Worm (Caenorhabditis elegans) whole organism, late embryonic: ENCODE results near the gene F58F9.1.

Experiments
- C08G9.2 ChIP-seq: sonication (generic microtip); optimal IDR thresholded peaks from 2 replicates; lab custom pipeline; 2016; ENCODE audit warnings: mild to moderate bottlenecking, missing genetic modification characterization, moderate library complexity, missing compliant biosample characterization
- C38D4.7 ChIP-seq: fragments of 200-800 bp; sonication (Bioruptor generic); optimal IDR thresholded peaks from 2 replicates; lab custom pipeline; 2018; ENCODE audit warnings: mild to moderate bottlenecking, missing genetic modification characterization, moderate library complexity, missing compliant biosample characterization
- F13H6.1 ChIP-seq: sonication (generic microtip); optimal IDR thresholded peaks from 2 replicates; lab custom pipeline; 2016; ENCODE audit warnings: missing genetic modification characterization, missing compliant biosample characterization
- K02D7.2 ChIP-seq: sonication (generic microtip); optimal IDR thresholded peaks from 2 replicates; lab custom pipeline; 2017; ENCODE audit warnings: mild to moderate bottlenecking, missing genetic modification characterization, missing compliant biosample characterization
- T23F11.4 ChIP-seq: fragments of 200-800 bp; sonication (Bioruptor generic); optimal IDR thresholded peaks from 2 replicates; lab custom pipeline; 2018; ENCODE audit warnings: mild to moderate bottlenecking, missing genetic modification characterization, missing compliant biosample characterization
- Y22D7AL.16 ChIP-seq: sonication (generic microtip); optimal IDR thresholded peaks from 2 replicates; lab custom pipeline; 2016; ENCODE audit warnings: missing genetic modification characterization, missing compliant biosample characterization
- ahr-1 ChIP-seq: sonication (generic microtip); optimal IDR thresholded peaks from 2 replicates; lab custom pipeline; 2016; ENCODE audit warnings: missing genetic modification characterization, missing compliant biosample characterization
- ceh-14 ChIP-seq: sonication (generic microtip); optimal IDR thresholded peaks from 2 replicates; lab custom pipeline; 2016; ENCODE audit warnings: missing genotype, missing genetic modification characterization, missing compliant biosample characterization
- ceh-18 ChIP-seq: sonication (generic microtip); optimal IDR thresholded peaks from 2 replicates; lab custom pipeline; 2016; ENCODE audit warnings: missing genetic modification characterization, missing compliant biosample characterization
- ceh-19 ChIP-seq: fragments of 200-800 bp; sonication (Bioruptor generic); optimal IDR thresholded peaks from 2 replicates; lab custom pipeline; 2018; ENCODE audit warnings: mild to moderate bottlenecking, missing genetic modification characterization, missing compliant biosample characterization
- ceh-2 ChIP-seq: sonication (generic microtip); optimal IDR thresholded peaks from 2 replicates; lab custom pipeline; 2016; ENCODE audit warnings: missing genotype, missing genetic modification characterization, missing compliant biosample characterization
- ceh-34 ChIP-seq: sonication (generic microtip); optimal IDR thresholded peaks from 2 replicates; lab custom pipeline; 2016; ENCODE audit warnings: mild to moderate bottlenecking, missing genetic modification characterization, missing compliant biosample characterization
- ceh-6 ChIP-seq: fragments of 200-800 bp; sonication (Bioruptor generic); optimal IDR thresholded peaks from 2 replicates; lab custom pipeline; 2018; ENCODE audit warnings: mild to moderate bottlenecking, missing genetic modification characterization, missing compliant biosample characterization
- che-1 ChIP-seq: sonication (generic microtip); optimal IDR thresholded peaks from 2 replicates; lab custom pipeline; 2016; ENCODE audit warnings: mild to moderate bottlenecking, missing genetic modification characterization, missing compliant biosample characterization
- dmd-4 ChIP-seq: sonication (generic microtip); optimal IDR thresholded peaks from 2 replicates; lab custom pipeline; 2016; ENCODE audit warnings: borderline replicate concordance, missing genetic modification characterization, missing compliant biosample characterization
- ets-4 ChIP-seq: sonication (generic microtip); optimal IDR thresholded peaks from 2 replicates; lab custom pipeline; 2016; ENCODE audit warnings: missing genetic modification characterization, missing compliant biosample characterization
- fkh-10 ChIP-seq: fragments of 150-350 bp; optimal IDR thresholded peaks from 2 replicates; lab custom pipeline; 2014; ENCODE audit warnings: missing biosample characterization, missing genetic modification reagents, missing genetic modification characterization
- fkh-6 ChIP-seq: sonication (generic microtip); optimal IDR thresholded peaks from 2 replicates; lab custom pipeline; 2016; ENCODE audit warnings: missing genetic modification characterization, missing compliant biosample characterization
- gmeb-2 ChIP-seq: sonication (generic microtip); optimal IDR thresholded peaks from 2 replicates; lab custom pipeline; 2016; ENCODE audit warnings: missing genetic modification characterization, inconsistent platforms, missing compliant biosample characterization
- hlh-13 ChIP-seq: fragments of 200-800 bp; sonication (Bioruptor generic); optimal IDR thresholded peaks from 2 replicates; lab custom pipeline; 2018; ENCODE audit warnings: mild to moderate bottlenecking, missing genetic modification characterization, missing compliant biosample characterization
- hlh-15 ChIP-seq: sonication (generic microtip); optimal IDR thresholded peaks from 2 replicates; lab custom pipeline; 2016; ENCODE audit warnings: missing genetic modification characterization, missing compliant biosample characterization
- hlh-6 ChIP-seq: sonication (generic microtip); optimal IDR thresholded peaks from 2 replicates; lab custom pipeline; 2016; ENCODE audit warnings: missing genotype, missing genetic modification characterization, missing compliant biosample characterization
- hlh-8 ChIP-seq: sonication (generic microtip); optimal IDR thresholded peaks from 2 replicates; lab custom pipeline; 2016; ENCODE audit warnings: missing genotype, missing genetic modification characterization, missing compliant biosample characterization
- lim-6 ChIP-seq: sonication (generic microtip); optimal IDR thresholded peaks from 2 replicates; lab custom pipeline; 2016; ENCODE audit warnings: missing genetic modification characterization, missing compliant biosample characterization
- mec-3 ChIP-seq: sonication (generic microtip); optimal IDR thresholded peaks from 2 replicates; lab custom pipeline; 2016; ENCODE audit warnings: borderline replicate concordance, missing genetic modification characterization, missing compliant biosample characterization
- nfya-1 ChIP-seq: sonication (generic microtip); optimal IDR thresholded peaks from 2 replicates; lab custom pipeline; 2017; ENCODE audit warnings: missing genetic modification characterization, mild to moderate bottlenecking, missing compliant biosample characterization, antibody characterized with exemption, moderate library complexity
- nhr-11 ChIP-seq: fragments of 150-350 bp; optimal IDR thresholded peaks from 2 replicates; lab custom pipeline; 2014; ENCODE audit warnings: missing biosample characterization, missing genetic modification characterization
- nhr-232 ChIP-seq: sonication (generic microtip); optimal IDR thresholded peaks from 2 replicates; lab custom pipeline; 2016; ENCODE audit warnings: missing genetic modification characterization, missing compliant biosample characterization
- npax-4 ChIP-seq: sonication (generic microtip); optimal IDR thresholded peaks from 2 replicates; lab custom pipeline; 2016; ENCODE audit warnings: missing genetic modification characterization, missing compliant biosample characterization
- odd-2 ChIP-seq: sonication (generic microtip); optimal IDR thresholded peaks from 2 replicates; lab custom pipeline; 2017; ENCODE audit warnings: antibody characterized with exemption, mild to moderate bottlenecking, missing genetic modification characterization, missing compliant biosample characterization
- pag-3 ChIP-seq: sonication (generic microtip); optimal IDR thresholded peaks from 2 replicates; lab custom pipeline; 2016; ENCODE audit warnings: missing compliant biosample characterization, missing genetic modification characterization, borderline replicate concordance
- pqm-1 ChIP-seq: sonication (generic microtip); optimal IDR thresholded peaks from 2 replicates; lab custom pipeline; 2016; ENCODE audit warnings: missing genetic modification characterization, missing compliant biosample characterization
- ref-2 ChIP-seq: sonication (generic microtip); optimal IDR thresholded peaks from 2 replicates; lab custom pipeline; 2016; ENCODE audit warnings: missing genetic modification characterization, missing compliant biosample characterization
- rnt-1 ChIP-seq: sonication (generic microtip); optimal IDR thresholded peaks from 2 replicates; lab custom pipeline; 2016; ENCODE audit warnings: missing genetic modification characterization, missing compliant biosample characterization
- sdc-2 ChIP-seq: sonication (generic microtip); optimal IDR thresholded peaks from 2 replicates; lab custom pipeline; 2016; ENCODE audit warnings: missing genotype, missing genetic modification characterization, missing compliant biosample characterization
- sox-2 ChIP-seq: fragments of 200-800 bp; sonication (Bioruptor generic); IDR thresholded peaks from 2 replicates; pipeline ENCODE4 v1.3.6; 2022; ENCODE audit warnings: missing genetic modification reagents, missing genetic modification characterization, missing compliant biosample characterization
- sox-4 ChIP-seq: sonication (generic microtip); optimal IDR thresholded peaks from 2 replicates; lab custom pipeline; 2017; ENCODE audit warnings: mild to moderate bottlenecking, missing genetic modification characterization, inconsistent platforms, missing compliant biosample characterization
- syd-9 ChIP-seq: sonication (generic microtip); optimal IDR thresholded peaks from 2 replicates; lab custom pipeline; 2016; ENCODE audit warnings: mild to moderate bottlenecking, missing genetic modification characterization, moderate library complexity, missing compliant biosample characterization
- tbx-2 ChIP-seq: sonication (generic microtip); optimal IDR thresholded peaks from 2 replicates; lab custom pipeline; 2016; ENCODE audit warnings: missing genetic modification characterization, missing compliant biosample characterization
- tbx-7 ChIP-seq: sonication (generic microtip); optimal IDR thresholded peaks from 2 replicates; lab custom pipeline; 2016; ENCODE audit warnings: missing genotype, missing genetic modification characterization, missing compliant biosample characterization
- unc-42 ChIP-seq: sonication (generic microtip); optimal IDR thresholded peaks from 2 replicates; lab custom pipeline; 2016; ENCODE audit warnings: missing genotype, missing genetic modification characterization, missing compliant biosample characterization
- unc-55 ChIP-seq: sonication (generic microtip); optimal IDR thresholded peaks from 2 replicates; lab custom pipeline; 2017; ENCODE audit warnings: missing biosample characterization, missing genetic modification reagents, missing genetic modification characterization
- unc-86 ChIP-seq: sonication (generic microtip); optimal IDR thresholded peaks from 2 replicates; lab custom pipeline; 2016; ENCODE audit warnings: missing genetic modification characterization, missing compliant biosample characterization
- zip-5 ChIP-seq: sonication (generic microtip); optimal IDR thresholded peaks from 2 replicates; lab custom pipeline; 2016; ENCODE audit warnings: missing genetic modification characterization, missing compliant biosample characterization
- ztf-16 ChIP-seq: sonication (generic microtip); optimal IDR thresholded peaks from 2 replicates; lab custom pipeline; 2017; ENCODE audit warnings: missing genetic modification characterization, missing compliant biosample characterization

The F58F9.1 gene

ce11 chrIV:6249591-6249990, at the start of gene F58F9.1:
Gene F58F9.1, plus strand, starts transcription at chrIV:6249841.
- no peak for TF ChIP-seq npax-4
- TF ChIP-seq Y22D7AL.16: no peak
- no peak for TF ChIP-seq gmeb-2 (tag; lab: Kevin White, UChicago)
- no peak for TF ChIP-seq che-1 (tag; lab: Kevin White, UChicago)
- no peak for TF ChIP-seq tbx-7 (tag; lab: Kevin White, UChicago)
- TF ChIP-seq pag-3 (tag; lab: Kevin White, UChicago): no peak
- no peak for TF ChIP-seq sox-4 (tag; lab: Kevin White, UChicago)
- no peak for TF ChIP-seq ets-4 (tag; lab: Kevin White, UChicago)
- TF ChIP-seq rnt-1: no peak
- TF ChIP-seq nhr-11 (tag; lab: Kevin White, UChicago): no peak
- TF ChIP-seq mec-3 (tag; lab: Kevin White, UChicago): no peak
- TF ChIP-seq dmd-4 (tag; lab: Kevin White, UChicago): no peak
- TF ChIP-seq ceh-6 (GFP tag; lab: Kevin White, UChicago): no peak
- no peak for TF ChIP-seq zip-5
- no peak for TF ChIP-seq ceh-2 (tag; lab: Kevin White, UChicago)
- TF ChIP-seq sox-2 (GFP tag; lab: Robert Waterston, UW): no peak
- TF ChIP-seq hlh-8: no peak
- TF ChIP-seq ahr-1: no peak
- TF ChIP-seq ceh-18 (tag; lab: Kevin White, UChicago): no peak
- no peak for TF ChIP-seq ceh-19

ce11 chrIV:6200249-6200648, 49.4 kb upstream of the F58F9.1 start:
- TF ChIP-seq fkh-6 (tag; lab: Kevin White, UChicago) (no peak), K02D7.2 (tag; lab: Kevin White, UChicago) (no peak), dmd-4 (tag; lab: Kevin White, UChicago) (no peak)
- TF ChIP-seq, all 69 proteins: peak for 0

- no peak for TF ChIP-seq lim-6 (tag; lab: Kevin White, UChicago)
- TF ChIP-seq ets-4 (tag; lab: Kevin White, UChicago): no peak
- TF ChIP-seq unc-86 (tag; lab: Kevin White, UChicago): no peak
- TF ChIP-seq hlh-13 (GFP tag; lab: Kevin White, UChicago): no peak
- no peak for TF ChIP-seq gmeb-2 (tag; lab: Kevin White, UChicago)
- TF ChIP-seq nhr-232: no peak
- TF ChIP-seq nfya-1 (tag; lab: Kevin White, UChicago): no peak
- no peak for TF ChIP-seq unc-55 (GFP tag; lab: Kevin White, UChicago)
These were observed 47.9 kb upstream of the F58F9.1 start, which contains the start of gene tkr-2 for ce11 chrIV:6201769-6202168. Gene tkr-2, plus strand, starts transcription at chrIV:6202069.

ce11 chrIV:6206294-6206776, 43.3 kb upstream of the F58F9.1 start, which contains the start of gene C49A9.10:
Gene C49A9.10, minus strand, starts transcription at chrIV:6206344.
- peak; percentile 60 for TF ChIP-seq F13H6.1 (tag; lab: Kevin White, UChicago)
- no peak for TF ChIP-seq C38D4.7 (GFP tag; lab: Kevin White, UChicago)
- TF ChIP-seq T23F11.4: no peak
- peak; percentile 69 for TF ChIP-seq zip-5
- TF ChIP-seq sdc-2 (tag; lab: Kevin White, UChicago): peak; percentile 64
- peak; percentile 47 for TF ChIP-seq fkh-6 (tag; lab: Kevin White, UChicago)
- TF ChIP-seq syd-9 (tag; lab: Kevin White, UChicago): peak; percentile 18
- TF ChIP-seq tbx-2 (tag; lab: Kevin White, UChicago): peak; percentile 89
- no peak for TF ChIP-seq sox-4 (tag; lab: Kevin White, UChicago)
- no peak for TF ChIP-seq Y22D7AL.16
- TF ChIP-seq ceh-14 (tag; lab: Kevin White, UChicago): peak; percentile 69
- peak; percentile 79 for TF ChIP-seq ref-2 (tag; lab: Kevin White, UChicago)
- peak; percentile 95 for TF ChIP-seq C08G9.2 (tag; lab: Kevin White, UChicago)
- TF ChIP-seq unc-55 (GFP tag; lab: Kevin White, UChicago): no peak
- peak; percentile 96 for TF ChIP-seq tbx-7 (tag; lab: Kevin White, UChicago)
- TF ChIP-seq gmeb-2 (tag; lab: Kevin White, UChicago): peak; percentile 33
- TF ChIP-seq hlh-6: no peak
- TF ChIP-seq ztf-16 (tag; lab: Kevin White, UChicago): peak; percentile 22
- TF ChIP-seq unc-42 (tag; lab: Kevin White, UChicago): peak; percentile 40
- peak; percentile 90 for TF ChIP-seq hlh-8
- TF ChIP-seq ahr-1: peak; percentile 37
- no peak for TF ChIP-seq odd-2 (tag; lab: Kevin White, UChicago)
- TF ChIP-seq hlh-15: no peak
- peak; percentile 91 for TF ChIP-seq ets-4 (tag; lab: Kevin White, UChicago)
- TF ChIP-seq pqm-1 (tag; lab: Kevin White, UChicago): peak; percentile 45
- peak; percentile 67 for TF ChIP-seq lim-6 (tag; lab: Kevin White, UChicago)
- no peak for TF ChIP-seq fkh-10 (GFP tag; lab: Kevin White, UChicago)
- peak; percentile 87 for TF ChIP-seq mec-3 (tag; lab: Kevin White, UChicago)
- no peak for TF ChIP-seq sox-2 (GFP tag; lab: Robert Waterston, UW)
- TF ChIP-seq ceh-34: peak; percentile 61
- TF ChIP-seq ceh-2 (tag; lab: Kevin White, UChicago): peak; percentile 91
